Fruit fly (Drosophila melanogaster) whole organism, embryonic: ENCODE measurements around the gene bbg.
A peak's percentile ranks its signal among the peaks of the same experiment; 100 is the strongest.

ENCODE experiments used
- Bteb2 ChIP-seq: fragments of 200-800 bp; sonication (Bioruptor generic); optimal IDR thresholded peaks from 2 replicates; lab custom pipeline; 2016; ENCODE audit warnings: missing biosample characterization, missing genetic modification characterization
- CG1024 ChIP-seq: fragments of 200-800 bp; sonication (Bioruptor generic); IDR thresholded peaks from 2 replicates; pipeline ENCODE4 v1.3.6; 2022; ENCODE audit warnings: missing biosample characterization, missing genetic modification characterization
- CG11456 ChIP-seq: fragments of 200-800 bp; sonication (Bioruptor generic); IDR thresholded peaks from 3 replicates; pipeline ENCODE4 v1.3.6; 2022; ENCODE audit warnings: missing biosample characterization, missing genetic modification characterization
- CG11560 ChIP-seq: fragments of 200-800 bp; sonication (Bioruptor generic); IDR thresholded peaks from 3 replicates; pipeline ENCODE4 v1.3.6; 2022; ENCODE audit warnings: missing biosample characterization, missing genetic modification characterization
- CG14014 ChIP-seq: fragments of 200-800 bp; sonication (Bioruptor generic); IDR thresholded peaks from 2 replicates; pipeline ENCODE4 v1.3.6; 2022; ENCODE audit warnings: missing biosample characterization, missing genetic modification characterization
- CG14050 ChIP-seq: fragments of 200-800 bp; sonication (Bioruptor generic); IDR thresholded peaks from 3 replicates; pipeline ENCODE4 v1.3.6; 2022; ENCODE audit warnings: missing biosample characterization, missing genetic modification characterization
- CG1602 ChIP-seq: fragments of 200-800 bp; sonication (Bioruptor generic); optimal IDR thresholded peaks from 3 replicates; lab custom pipeline; 2016; ENCODE audit warnings: missing biosample characterization, missing genetic modification characterization
- CG17359 ChIP-seq: fragments of 200-800 bp; sonication (Bioruptor generic); optimal IDR thresholded peaks from 3 replicates; lab custom pipeline; 2018; ENCODE audit warnings: missing biosample characterization, mild to moderate bottlenecking, missing genetic modification characterization, moderate library complexity
- CG17385 ChIP-seq: fragments of 200-800 bp; sonication (Bioruptor generic); optimal IDR thresholded peaks from 3 replicates; lab custom pipeline; 2018; ENCODE audit warnings: missing biosample characterization, mild to moderate bottlenecking, missing genetic modification characterization
- CG17912 ChIP-seq: fragments of 200-800 bp; sonication (Bioruptor generic); optimal IDR thresholded peaks from 2 replicates; lab custom pipeline; 2018; ENCODE audit warnings: missing biosample characterization, mild to moderate bottlenecking, missing genetic modification characterization
- CG2712 ChIP-seq: fragments of 200-800 bp; optimal IDR thresholded peaks from 3 replicates; lab custom pipeline; 2019; ENCODE audit warnings: missing biosample characterization, mild to moderate bottlenecking, missing genetic modification characterization, moderate library complexity
- CG31224 ChIP-seq: fragments of 200-800 bp; sonication (Bioruptor generic); IDR thresholded peaks from 2 replicates; pipeline ENCODE4 v1.3.6; 2022; ENCODE audit warnings: missing biosample characterization, missing genetic modification characterization
- CG34224 ChIP-seq: fragments of 200-800 bp; sonication (Bioruptor generic); IDR thresholded peaks from 3 replicates; pipeline ENCODE4 v1.3.6; 2022; ENCODE audit warnings: missing biosample characterization, missing genetic modification characterization; ENCODE audit not compliant: partially characterized antibody
- CG4424 ChIP-seq: fragments of 200-800 bp; sonication (Bioruptor generic); optimal IDR thresholded peaks from 3 replicates; lab custom pipeline; 2016; ENCODE audit warnings: missing biosample characterization, missing genetic modification characterization
- CG6765 ChIP-seq: fragments of 200-800 bp; sonication (Bioruptor generic); optimal IDR thresholded peaks from 3 replicates; lab custom pipeline; 2017; ENCODE audit warnings: missing biosample characterization, mild to moderate bottlenecking, missing genetic modification characterization
- CG7271 ChIP-seq: fragments of 200-800 bp; sonication (Bioruptor generic); optimal IDR thresholded peaks from 2 replicates; lab custom pipeline; 2018; ENCODE audit warnings: missing biosample characterization, mild to moderate bottlenecking, missing genetic modification characterization, moderate library complexity
- CTCF ChIP-seq: fragments of 200-800 bp; sonication (Bioruptor generic); optimal IDR thresholded peaks from 2 replicates; lab custom pipeline; 2017; ENCODE audit warnings: missing biosample characterization, mild to moderate bottlenecking, missing genetic modification characterization, moderate library complexity
- CoRest ChIP-seq: fragments of 200-800 bp; sonication (Bioruptor generic); optimal IDR thresholded peaks from 3 replicates; lab custom pipeline; 2018; ENCODE audit warnings: missing biosample characterization, mild to moderate bottlenecking, missing genetic modification characterization, moderate library complexity
- Dp ChIP-seq: fragments of 200-800 bp; sonication (Bioruptor generic); optimal IDR thresholded peaks from 2 replicates; lab custom pipeline; 2018; ENCODE audit warnings: missing biosample characterization, mild to moderate bottlenecking, missing genetic modification characterization, moderate library complexity
- Gug ChIP-seq: fragments of 200-800 bp; sonication (Bioruptor generic); IDR thresholded peaks from 4 replicates; pipeline ENCODE4 v1.3.6; 2022; ENCODE audit warnings: missing biosample characterization, missing genetic modification characterization
- H15 ChIP-seq: fragments of 200-800 bp; sonication (Bioruptor generic); IDR thresholded peaks from 3 replicates; pipeline ENCODE4 v1.3.6; 2022; ENCODE audit warnings: missing biosample characterization, missing genetic modification characterization
- Hmx ChIP-seq: fragments of 200-800 bp; sonication (Bioruptor generic); optimal IDR thresholded peaks from 2 replicates; lab custom pipeline; 2016; ENCODE audit warnings: missing biosample characterization, missing genetic modification characterization
- Hr51 ChIP-seq, 2 experiments: fragments of 200-800 bp; sonication (Bioruptor generic); optimal IDR thresholded peaks; 2 replicates in 1 of 2; 3 replicates in 1 of 2; lab custom pipeline; 2016 to 2018; ENCODE audit warnings: missing biosample characterization in 2 of 2, missing genetic modification characterization in 2 of 2, mild to moderate bottlenecking in 1 of 2, moderate library complexity in 1 of 2
- Jarid2 ChIP-seq: fragments of 200-800 bp; sonication (Bioruptor generic); optimal IDR thresholded peaks from 3 replicates; lab custom pipeline; 2017; ENCODE audit warnings: mild to moderate bottlenecking, missing biosample characterization, missing genetic modification reagents, missing genetic modification characterization
- MTF-1 ChIP-seq: fragments of 200-800 bp; sonication (Bioruptor generic); optimal IDR thresholded peaks from 2 replicates; lab custom pipeline; 2018; ENCODE audit warnings: missing biosample characterization, mild to moderate bottlenecking, missing genetic modification characterization, borderline replicate concordance
- Optix ChIP-seq: fragments of 200-800 bp; sonication (Bioruptor generic); IDR thresholded peaks from 3 replicates; pipeline ENCODE4 v1.3.6; 2022; ENCODE audit warnings: missing biosample characterization, missing genetic modification characterization
- Rfx ChIP-seq: fragments of 200-800 bp; sonication (Bioruptor generic); IDR thresholded peaks from 2 replicates; pipeline ENCODE4 v1.3.6; 2022; ENCODE audit warnings: missing biosample characterization, missing genetic modification characterization
- TFAM ChIP-seq: fragments of 200-800 bp; sonication (Bioruptor generic); optimal IDR thresholded peaks from 2 replicates; lab custom pipeline; 2017; ENCODE audit warnings: missing biosample characterization, missing genetic modification characterization, inconsistent platforms
- ci ChIP-seq: fragments of 200-800 bp; sonication (Bioruptor generic); IDR thresholded peaks from 3 replicates; pipeline ENCODE4 v1.3.6; 2022; ENCODE audit warnings: missing biosample characterization, missing genetic modification characterization
- crol ChIP-seq: fragments of 200-800 bp; sonication (Bioruptor generic); IDR thresholded peaks from 2 replicates; pipeline ENCODE4 v1.3.6; 2022; ENCODE audit warnings: missing biosample characterization, missing genetic modification characterization
- esg ChIP-seq: fragments of 200-800 bp; sonication (Bioruptor generic); conservative IDR thresholded peaks from 2 replicates; pipeline ENCODE4 v1.3.6; 2022; ENCODE audit warnings: missing biosample characterization, missing genetic modification characterization
- eyg ChIP-seq: fragments of 200-800 bp; sonication (Bioruptor generic); optimal IDR thresholded peaks from 3 replicates; lab custom pipeline; 2016; ENCODE audit warnings: missing biosample characterization, missing genetic modification characterization
- fd96Cb ChIP-seq: fragments of 200-800 bp; sonication (Bioruptor generic); optimal IDR thresholded peaks from 2 replicates; lab custom pipeline; 2018; ENCODE audit warnings: missing biosample characterization, mild to moderate bottlenecking, missing genetic modification characterization, moderate library complexity
- fru ChIP-seq: fragments of >200 bp; optimal IDR thresholded peaks from 2 replicates; lab custom pipeline; 2017
- grau ChIP-seq: fragments of 200-800 bp; optimal IDR thresholded peaks from 3 replicates; lab custom pipeline; 2019; ENCODE audit warnings: missing biosample characterization, mild to moderate bottlenecking, missing genetic modification characterization, moderate library complexity
- klu ChIP-seq: fragments of 200-800 bp; sonication (Bioruptor generic); IDR thresholded peaks from 2 replicates; pipeline ENCODE4 v1.3.6; 2022; ENCODE audit warnings: missing biosample characterization, missing genetic modification characterization
- oc ChIP-seq: fragments of 200-800 bp; sonication (Bioruptor generic); optimal IDR thresholded peaks from 2 replicates; lab custom pipeline; 2018; ENCODE audit warnings: missing biosample characterization, mild to moderate bottlenecking, missing genetic modification characterization, moderate library complexity
- onecut ChIP-seq: fragments of 200-800 bp; sonication (Bioruptor generic); IDR thresholded peaks from 2 replicates; pipeline ENCODE4 v1.3.6; 2022; ENCODE audit warnings: missing biosample characterization, missing genetic modification characterization
- pan ChIP-seq, 4 experiments: fragments of >200 bp in 3 of 4; fragments of 200-800 bp in 1 of 4; sonication (Bioruptor generic) in 1 of 4; optimal IDR thresholded peaks in 3 of 4; IDR thresholded peaks in 1 of 4; 2 replicates each; pipeline versions ENCODE4 v1.3.6 to Lab custom; 2017 to 2022; ENCODE audit warnings: missing biosample characterization in 2 of 4, missing genetic modification characterization in 2 of 4, mixed read lengths in 1 of 4
- phol ChIP-seq: fragments of 200-800 bp; sonication (Bioruptor generic); optimal IDR thresholded peaks from 3 replicates; lab custom pipeline; 2018; ENCODE audit warnings: missing biosample characterization, mild to moderate bottlenecking, missing genetic modification characterization, moderate library complexity
- pum ChIP-seq: fragments of 200-800 bp; sonication (Bioruptor generic); optimal IDR thresholded peaks from 2 replicates; lab custom pipeline; 2016; ENCODE audit warnings: missing biosample characterization, missing genetic modification characterization
- seq ChIP-seq: fragments of 200-800 bp; sonication (Bioruptor generic); IDR thresholded peaks from 2 replicates; pipeline ENCODE4 v1.3.6; 2022; ENCODE audit warnings: missing biosample characterization, missing genetic modification characterization
- slbo ChIP-seq: fragments of 200-800 bp; sonication (Bioruptor generic); IDR thresholded peaks from 2 replicates; pipeline ENCODE4 v1.3.6; 2022; ENCODE audit warnings: missing biosample characterization, missing genetic modification characterization
- sob ChIP-seq: fragments of 200-800 bp; sonication (Bioruptor generic); IDR thresholded peaks from 2 replicates; pipeline ENCODE4 v1.3.6; 2022; ENCODE audit warnings: missing biosample characterization, missing genetic modification characterization
- tap ChIP-seq: fragments of 200-800 bp; optimal IDR thresholded peaks from 3 replicates; lab custom pipeline; 2019; ENCODE audit warnings: missing biosample characterization, mild to moderate bottlenecking, missing genetic modification characterization, moderate library complexity
- zen ChIP-seq: fragments of 200-800 bp; sonication (Bioruptor generic); optimal IDR thresholded peaks from 3 replicates; lab custom pipeline; 2018; ENCODE audit warnings: missing biosample characterization, mild to moderate bottlenecking, missing genetic modification characterization, moderate library complexity
- zf30C ChIP-seq: fragments of 200-800 bp; sonication (Bioruptor generic); optimal IDR thresholded peaks from 3 replicates; lab custom pipeline; 2018; ENCODE audit warnings: missing biosample characterization, mild to moderate bottlenecking, missing genetic modification characterization
- zfh1 ChIP-seq: fragments of 200-800 bp; sonication (Bioruptor generic); IDR thresholded peaks from 3 replicates; pipeline ENCODE4 v1.3.6; 2022; ENCODE audit warnings: missing biosample characterization, missing genetic modification characterization

Gene bbg

dm6 chr3L:14410892-14411291 lies 125.2 kb downstream of the bbg start (continued):
- TF ChIP-seq CG6765 (GFP tag; lab: Kevin White, UChicago) (no peak), Jarid2 (peak; percentile 3), Hr51 (GFP tag; optimal IDR thresholded peaks at IDR 0.05; lab: Kevin White, UChicago) (peak in 1 of 2 experiments; percentile 43), Optix (GFP tag; lab: Robert Waterston, UW) (peak; percentile 57; the same call in 2 of the 3 replicates), zfh1 (GFP tag; lab: Robert Waterston, UW) (peak; percentile 74), tap (peak; percentile 44), klu (no peak), Rfx (peak; percentile 50), CG2712 (peak; percentile 60), onecut (GFP tag; lab: Robert Waterston, UW) (peak; percentile 24), CG14050 (GFP tag; lab: Robert Waterston, UW) (0 out of 3 replicates have a peak, but pooled peaks have one; percentile 16), slbo (GFP tag; lab: Robert Waterston, UW) (peak; percentile 39; the same call in 1 of the 2 replicates), fd96Cb (tag; lab: Kevin White, UChicago) (peak; percentile 12), CG7271 (tag; lab: Kevin White, UChicago) (no peak), fru (no peak), CG17359 (tag; lab: Kevin White, UChicago) (peak; percentile 46), CG34224 (no peak), oc (tag; lab: Kevin White, UChicago) (peak; percentile 10), Dp (GFP tag; lab: Kevin White, UChicago) (no peak), Hmx (no peak), CG14014 (peak; percentile 59; the same call in 1 of the 2 replicates), zf30C (GFP tag; lab: Kevin White, UChicago) (no peak), CG17385 (GFP tag; lab: Kevin White, UChicago) (peak; percentile 7), CG4424 (GFP tag; lab: Kevin White, UChicago) (peak; percentile 31), CG1602 (GFP tag; lab: Kevin White, UChicago) (peak; percentile 11), CG17912 (GFP tag; lab: Kevin White, UChicago) (no peak), CG31224 (GFP tag; lab: Robert Waterston, UW) (no peak), eyg (GFP tag; lab: Kevin White, UChicago) (no peak), CoRest (tag; lab: Kevin White, UChicago) (peak; percentile 28), ci (GFP tag; lab: Robert Waterston, UW) (peak; percentile 72), phol (tag; lab: Kevin White, UChicago) (peak; percentile 46), Bteb2 (GFP tag; lab: Kevin White, UChicago) (no peak), CG11560 (tag; lab: Robert Waterston, UW) (no peak), seq (GFP tag; lab: Robert Waterston, UW) (peak; percentile 29; the same call in 1 of the 2 replicates), MTF-1 (GFP tag; lab: Kevin White, UChicago) (peak; percentile 14), CG11456 (no peak), pum (no peak), sob (GFP tag; lab: Robert Waterston, UW) (no peak), TFAM (no peak), CG1024 (GFP tag; lab: Robert Waterston, UW) (peak; percentile 38; the same call in 1 of the 2 replicates), H15 (GFP tag; lab: Robert Waterston, UW) (0 out of 3 replicates have a peak, but pooled peaks have one; percentile 23), grau (tag; lab: Kevin White, UChicago) (peak; percentile 35), crol (GFP tag; lab: Robert Waterston, UW) (no peak), CTCF (no peak), zen (tag; lab: Kevin White, UChicago) (no peak), Gug (GFP tag; lab: Robert Waterston, UW) (0 out of 4 replicates have a peak, but pooled peaks have one; percentile 9), esg (GFP tag; lab: Robert Waterston, UW) (no peak), pan (optimal IDR thresholded peaks at IDR 0.05; lab: Kevin White, UChicago) (no peak), pan (GFP tag; optimal IDR thresholded peaks at IDR 0.05 in 1 of 2, IDR thresholded peaks at IDR 0.05 in 1 of 2) (peak in 1 of 2 experiments; percentile 64)
